Worm (Caenorhabditis elegans): ENCODE data around the gene sto-6.

ce11 chrX:11684261-11684660 is 52.1 kb downstream of the sto-6 start, which contains the start of gene hnd-1:
- TF ChIP-seq ces-1 (GFP tag; optimal IDR thresholded peaks at IDR 0.05), result no peak
- no peak for TF ChIP-seq unc-62 (GFP tag; optimal IDR thresholded peaks at IDR 0.05)
- no peak for TF ChIP-seq blmp-1 (tag; optimal IDR thresholded peaks at IDR 0.05)
- no peak for TF ChIP-seq sem-2 (GFP tag; optimal IDR thresholded peaks at IDR 0.05)
- no peak for TF ChIP-seq nhr-237 (tag; optimal IDR thresholded peaks at IDR 0.05)
- no peak for TF ChIP-seq unc-39 (tag; optimal IDR thresholded peaks at IDR 0.05)
- TF ChIP-seq pha-4 (tag; optimal IDR thresholded peaks at IDR 0.05), result no peak
- no peak for TF ChIP-seq drap-1 (GFP tag; optimal IDR thresholded peaks at IDR 0.05)
- TF ChIP-seq nhr-12 (tag; optimal IDR thresholded peaks at IDR 0.05), result no peak
- no peak for TF ChIP-seq elt-1 (tag; optimal IDR thresholded peaks at IDR 0.05; ENCODE audit: borderline replicate concordance, insufficient read depth)
- no peak for TF ChIP-seq nhr-76 (tag; optimal IDR thresholded peaks at IDR 0.05)
